Fruit fly (Drosophila melanogaster) whole organism, embryonic: ENCODE results near the gene CG9672.
A peak's percentile ranks its signal among the peaks of the same experiment; 100 is the strongest.

Experiments
- Antp ChIP-seq: fragments of 200-800 bp; sonication (Bioruptor generic); optimal IDR thresholded peaks from 3 replicates; lab custom pipeline; 2016; ENCODE audit warnings: missing biosample characterization, missing genetic modification characterization
- Atf-2 ChIP-seq: fragments of 200-800 bp; sonication (Bioruptor generic); optimal IDR thresholded peaks from 2 replicates; lab custom pipeline; 2016; ENCODE audit warnings: missing biosample characterization, missing genetic modification characterization
- CG11247 ChIP-seq: fragments of 200-800 bp; sonication (Bioruptor generic); IDR thresholded peaks from 2 replicates; pipeline ENCODE4 v1.3.6; 2022; ENCODE audit warnings: missing biosample characterization, missing genetic modification characterization
- CG11398 ChIP-seq: fragments of 200-800 bp; sonication (Bioruptor generic); optimal IDR thresholded peaks from 2 replicates; lab custom pipeline; 2016; ENCODE audit warnings: missing biosample characterization, missing genetic modification characterization
- CG12236 ChIP-seq: fragments of 200-800 bp; sonication (Bioruptor generic); optimal IDR thresholded peaks from 2 replicates; lab custom pipeline; 2016; ENCODE audit warnings: missing biosample characterization, missing genetic modification characterization
- CG12391 ChIP-seq: fragments of 200-800 bp; sonication (Bioruptor generic); optimal IDR thresholded peaks from 3 replicates; lab custom pipeline; 2018; ENCODE audit warnings: missing biosample characterization, mild to moderate bottlenecking, missing genetic modification characterization, moderate library complexity
- CG12744 ChIP-seq: fragments of 200-800 bp; sonication (Bioruptor generic); optimal IDR thresholded peaks from 2 replicates; lab custom pipeline; 2016; ENCODE audit warnings: missing biosample characterization, missing genetic modification characterization
- CG17359 ChIP-seq: fragments of 200-800 bp; sonication (Bioruptor generic); optimal IDR thresholded peaks from 3 replicates; lab custom pipeline; 2018; ENCODE audit warnings: missing biosample characterization, mild to moderate bottlenecking, missing genetic modification characterization, moderate library complexity
- CG18599 ChIP-seq: fragments of 200-800 bp; sonication (Bioruptor generic); optimal IDR thresholded peaks from 3 replicates; lab custom pipeline; 2017; ENCODE audit warnings: missing biosample characterization, missing genetic modification characterization, mild to moderate bottlenecking, moderate library complexity, missing genetic modification reagents
- CG18764 ChIP-seq: fragments of 200-800 bp; sonication (Bioruptor generic); optimal IDR thresholded peaks from 3 replicates; lab custom pipeline; 2016; ENCODE audit warnings: missing biosample characterization, missing genetic modification characterization
- CG33213 ChIP-seq: fragments of 200-800 bp; sonication (Bioruptor generic); optimal IDR thresholded peaks from 3 replicates; lab custom pipeline; 2016; ENCODE audit warnings: missing biosample characterization, missing genetic modification characterization
- CG3726 ChIP-seq: fragments of 200-800 bp; sonication (Bioruptor generic); IDR thresholded peaks from 3 replicates; pipeline ENCODE4, ENCODE4 v1.3.6; 2022; ENCODE audit warnings: missing biosample characterization, missing genetic modification characterization
- CG4707 ChIP-seq: fragments of 200-800 bp; sonication (Bioruptor generic); optimal IDR thresholded peaks from 2 replicates; lab custom pipeline; 2018; ENCODE audit warnings: missing biosample characterization, mild to moderate bottlenecking, missing genetic modification characterization, moderate library complexity
- CG5180 ChIP-seq: fragments of 200-800 bp; sonication (Bioruptor generic); optimal IDR thresholded peaks from 3 replicates; lab custom pipeline; 2017; ENCODE audit warnings: missing biosample characterization, missing genetic modification characterization, mild to moderate bottlenecking, moderate library complexity, missing genetic modification reagents
- CG8359 ChIP-seq: fragments of 200-800 bp; sonication (Bioruptor generic); optimal IDR thresholded peaks from 2 replicates; lab custom pipeline; 2017; ENCODE audit warnings: missing biosample characterization, mild to moderate bottlenecking, missing genetic modification characterization, borderline replicate concordance
- CG8388 ChIP-seq: fragments of 200-800 bp; sonication (Bioruptor generic); optimal IDR thresholded peaks from 2 replicates; lab custom pipeline; 2019; ENCODE audit warnings: missing biosample characterization, mild to moderate bottlenecking, missing genetic modification characterization, moderate library complexity
- CG9215 ChIP-seq: fragments of 200-800 bp; sonication (Bioruptor generic); IDR thresholded peaks from 2 replicates; pipeline ENCODE4 v1.3.6; 2022; ENCODE audit warnings: missing biosample characterization, missing genetic modification characterization
- CG9727 ChIP-seq: fragments of 200-800 bp; sonication (Bioruptor generic); optimal IDR thresholded peaks from 3 replicates; lab custom pipeline; 2017; ENCODE audit warnings: missing biosample characterization, mild to moderate bottlenecking, missing genetic modification characterization
- CG9797 ChIP-seq: fragments of 200-800 bp; sonication (Bioruptor generic); optimal IDR thresholded peaks from 3 replicates; lab custom pipeline; 2018; ENCODE audit warnings: missing biosample characterization, mild to moderate bottlenecking, missing genetic modification characterization
- Dek ChIP-seq: fragments of 200-800 bp; sonication (Bioruptor generic); optimal IDR thresholded peaks from 3 replicates; lab custom pipeline; 2019; ENCODE audit warnings: missing biosample characterization, mild to moderate bottlenecking, missing genetic modification characterization, moderate library complexity
- Fer1 ChIP-seq: fragments of 200-800 bp; sonication (Bioruptor generic); optimal IDR thresholded peaks from 2 replicates; lab custom pipeline; 2017; ENCODE audit warnings: missing biosample characterization, mild to moderate bottlenecking, missing genetic modification characterization
- Lim3 ChIP-seq: fragments of 200-800 bp; sonication (Bioruptor generic); IDR thresholded peaks from 2 replicates; pipeline ENCODE4 v1.3.6; 2022; ENCODE audit warnings: missing biosample characterization, missing genetic modification characterization
- NFAT ChIP-seq: fragments of 200-800 bp; sonication (Bioruptor generic); IDR thresholded peaks from 2 replicates; pipeline ENCODE4 v1.3.6; 2022; ENCODE audit warnings: missing biosample characterization, missing genetic modification characterization
- Opbp ChIP-seq: fragments of 200-800 bp; sonication (Bioruptor generic); IDR thresholded peaks from 3 replicates; pipeline ENCODE4 v1.3.6; 2022; ENCODE audit warnings: missing biosample characterization, missing genetic modification characterization; ENCODE audit not compliant: partially characterized antibody
- PHDP ChIP-seq: fragments of 200-800 bp; sonication (Bioruptor generic); optimal IDR thresholded peaks from 3 replicates; lab custom pipeline; 2018; ENCODE audit warnings: missing biosample characterization, mild to moderate bottlenecking, missing genetic modification characterization, moderate library complexity
- Ptx1 ChIP-seq: fragments of 200-800 bp; sonication (Bioruptor generic); IDR thresholded peaks from 2 replicates; pipeline ENCODE4 v1.3.6; 2022; ENCODE audit warnings: missing biosample characterization, missing genetic modification characterization
- Spps ChIP-seq: fragments of 200-800 bp; sonication (Bioruptor generic); optimal IDR thresholded peaks from 2 replicates; lab custom pipeline; 2018; ENCODE audit warnings: missing biosample characterization, mild to moderate bottlenecking, missing genetic modification characterization
- abd-A ChIP-seq: fragments of 200-800 bp; sonication (Bioruptor generic); optimal IDR thresholded peaks from 3 replicates; lab custom pipeline; 2019; ENCODE audit warnings: missing biosample characterization, mild to moderate bottlenecking, missing genetic modification characterization, moderate library complexity
- bab2 ChIP-seq: fragments of 200-800 bp; sonication (Bioruptor generic); optimal IDR thresholded peaks from 2 replicates; lab custom pipeline; 2016; ENCODE audit warnings: missing biosample characterization, missing genetic modification characterization
- bcd ChIP-seq: fragments of 200-800 bp; sonication (Bioruptor generic); optimal IDR thresholded peaks from 2 replicates; lab custom pipeline; 2017; ENCODE audit warnings: missing biosample characterization, mild to moderate bottlenecking, missing genetic modification characterization
- bsh ChIP-seq, 2 experiments: fragments of 200-800 bp; sonication (Bioruptor generic); optimal IDR thresholded peaks; 2 replicates each; lab custom pipeline; 2017 to 2018; ENCODE audit warnings: mild to moderate bottlenecking in 2 of 2, missing biosample characterization in 2 of 2, missing genetic modification characterization in 2 of 2, moderate library complexity in 1 of 2
- chif ChIP-seq, 2 experiments: fragments of 200-800 bp; sonication (Bioruptor generic); optimal IDR thresholded peaks; 3 replicates each; lab custom pipeline; 2016; ENCODE audit warnings: missing biosample characterization in 2 of 2, missing genetic modification characterization in 2 of 2
- corto ChIP-seq: fragments of 200-800 bp; sonication (Bioruptor generic); optimal IDR thresholded peaks from 2 replicates; lab custom pipeline; 2016; ENCODE audit warnings: missing biosample characterization, mild to moderate bottlenecking, missing genetic modification characterization, moderate library complexity
- crp ChIP-seq, 2 experiments: fragments of 200-800 bp; sonication (Bioruptor generic); optimal IDR thresholded peaks; 2 replicates in 1 of 2; 3 replicates in 1 of 2; lab custom pipeline; 2017; ENCODE audit warnings: missing biosample characterization in 2 of 2, missing genetic modification characterization in 2 of 2, mild to moderate bottlenecking in 1 of 2, moderate library complexity in 1 of 2
- cwo ChIP-seq: fragments of 200-800 bp; sonication (Bioruptor generic); optimal IDR thresholded peaks from 3 replicates; lab custom pipeline; 2017; ENCODE audit warnings: missing biosample characterization, missing genetic modification characterization, mild to moderate bottlenecking, moderate library complexity, missing genetic modification reagents
- ems ChIP-seq: fragments of 200-800 bp; sonication (Bioruptor generic); optimal IDR thresholded peaks from 3 replicates; lab custom pipeline; 2016; ENCODE audit warnings: missing biosample characterization, missing genetic modification characterization
- ewg ChIP-seq: fragments of 200-800 bp; sonication (Bioruptor generic); optimal IDR thresholded peaks from 3 replicates; lab custom pipeline; 2017; ENCODE audit warnings: mild to moderate bottlenecking, missing biosample characterization, missing genetic modification reagents, missing genetic modification characterization
- exex ChIP-seq: fragments of 200-800 bp; sonication (Bioruptor generic); optimal IDR thresholded peaks from 4 replicates; lab custom pipeline; 2018; ENCODE audit warnings: missing biosample characterization, mild to moderate bottlenecking, missing genetic modification characterization, moderate library complexity
- gro ChIP-seq: fragments of 200-800 bp; sonication (Bioruptor generic); optimal IDR thresholded peaks from 2 replicates; lab custom pipeline; 2016; ENCODE audit warnings: missing biosample characterization, missing genetic modification characterization
- hbn ChIP-seq: fragments of 200-800 bp; sonication (Bioruptor generic); IDR thresholded peaks from 2 replicates; pipeline ENCODE4 v1.3.6; 2022; ENCODE audit warnings: missing biosample characterization, missing genetic modification characterization; ENCODE audit not compliant: partially characterized antibody
- her ChIP-seq: fragments of 200-800 bp; sonication (Bioruptor generic); optimal IDR thresholded peaks from 2 replicates; lab custom pipeline; 2016; ENCODE audit warnings: missing biosample characterization, missing genetic modification characterization
- lab ChIP-seq: fragments of 200-800 bp; sonication (Bioruptor generic); optimal IDR thresholded peaks from 3 replicates; lab custom pipeline; 2017; ENCODE audit warnings: missing biosample characterization, missing genetic modification characterization, mild to moderate bottlenecking, moderate library complexity, missing genetic modification reagents
- mld ChIP-seq: fragments of 200-800 bp; sonication (Bioruptor generic); IDR thresholded peaks from 3 replicates; pipeline ENCODE4 v1.3.6; 2022; ENCODE audit warnings: missing biosample characterization, missing genetic modification characterization; ENCODE audit not compliant: partially characterized antibody
- pan ChIP-seq, 4 experiments: fragments of >200 bp in 3 of 4; fragments of 200-800 bp in 1 of 4; sonication (Bioruptor generic) in 1 of 4; optimal IDR thresholded peaks in 3 of 4; IDR thresholded peaks in 1 of 4; 2 replicates each; pipeline versions ENCODE4 v1.3.6 to Lab custom; 2017 to 2022; ENCODE audit warnings: missing biosample characterization in 2 of 4, missing genetic modification characterization in 2 of 4, mixed read lengths in 1 of 4
- rib ChIP-seq: fragments of 200-800 bp; sonication (Bioruptor generic); IDR thresholded peaks from 2 replicates; pipeline ENCODE4 v1.3.6; 2022; ENCODE audit warnings: missing biosample characterization, missing genetic modification characterization
- row ChIP-seq: fragments of 200-800 bp; sonication (Bioruptor generic); IDR thresholded peaks from 3 replicates; pipeline ENCODE4 v1.3.6; 2022; ENCODE audit warnings: missing biosample characterization, missing genetic modification characterization
- sug ChIP-seq: fragments of 200-800 bp; optimal IDR thresholded peaks from 2 replicates; lab custom pipeline; 2019; ENCODE audit warnings: missing biosample characterization, mild to moderate bottlenecking, missing genetic modification characterization, moderate library complexity
- trem ChIP-seq: fragments of 200-800 bp; optimal IDR thresholded peaks from 3 replicates; lab custom pipeline; 2019; ENCODE audit warnings: missing biosample characterization, mild to moderate bottlenecking, missing genetic modification characterization, moderate library complexity

CG9672 gene

DNA sequence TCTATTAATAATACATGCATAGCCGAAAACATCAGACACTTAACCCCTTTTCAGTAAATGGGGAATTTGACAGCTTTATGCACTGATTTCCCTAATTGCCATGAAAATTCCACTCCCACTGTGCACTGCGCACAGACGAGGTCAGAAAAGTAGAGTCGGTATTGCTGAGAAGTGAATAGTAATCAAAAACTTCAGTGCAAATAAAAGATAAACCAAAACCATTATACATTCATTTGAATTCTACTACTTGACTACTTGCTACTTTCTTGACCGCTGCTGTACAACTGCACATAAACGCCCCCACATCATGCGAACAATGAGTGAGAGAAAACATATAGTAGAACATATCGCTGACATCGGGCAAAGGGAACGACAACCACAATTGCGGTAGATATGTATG is 15.2 kb downstream of the CG9672 start (continued):
- TF ChIP-seq CG18764 (peak; percentile 81), CG17359 (tag; lab: Kevin White, UChicago) (peak; percentile 89), Spps (peak; percentile 71), CG12744 (peak; percentile 35), CG11247 (GFP tag; lab: Robert Waterston, UW) (peak; percentile 76), lab (peak; percentile 85), CG9797 (no peak), Lim3 (GFP tag; lab: Robert Waterston, UW) (peak; percentile 46; the same call in 1 of the 2 replicates), CG5180 (GFP tag; lab: Kevin White, UChicago) (peak; percentile 72), CG18599 (GFP tag; lab: Kevin White, UChicago) (peak; percentile 78), CG3726 (GFP tag; lab: Robert Waterston, UW) (peak; percentile 84), Ptx1 (GFP tag; lab: Robert Waterston, UW) (peak; percentile 89), abd-A (tag; lab: Kevin White, UChicago) (peak; percentile 22), NFAT (GFP tag; lab: Robert Waterston, UW) (0 out of 2 replicates have a peak, but pooled peaks have one; percentile 50), Opbp (GFP tag; lab: Robert Waterston, UW) (no peak), crp (GFP tag; optimal IDR thresholded peaks at IDR 0.05; lab: Kevin White, UChicago) (peak in 1 of 2 experiments; percentile 32), CG33213 (GFP tag; lab: Kevin White, UChicago) (peak; percentile 79), Atf-2 (GFP tag; lab: Kevin White, UChicago) (peak; percentile 69), exex (tag; lab: Kevin White, UChicago) (no peak), bab2 (GFP tag; lab: Kevin White, UChicago) (peak; percentile 89), sug (peak; percentile 51), ems (GFP tag; lab: Kevin White, UChicago) (peak; percentile 87), CG9727 (peak; percentile 75), mld (no peak), her (GFP tag; lab: Kevin White, UChicago) (peak; percentile 77), CG11398 (GFP tag; lab: Kevin White, UChicago) (peak; percentile 84), CG12391 (tag; lab: Kevin White, UChicago) (peak; percentile 87), Dek (tag; lab: Kevin White, UChicago) (peak; percentile 67), PHDP (tag; lab: Kevin White, UChicago) (peak; percentile 82), corto (no peak), gro (GFP tag; lab: Kevin White, UChicago) (peak; percentile 32), trem (peak; percentile 77), Antp (GFP tag; lab: Kevin White, UChicago) (peak; percentile 91), ewg (peak; percentile 81), CG8359 (peak; percentile 67), CG4707 (GFP tag; lab: Kevin White, UChicago) (peak; percentile 84), CG12236 (GFP tag; lab: Kevin White, UChicago) (peak; percentile 70), pan (optimal IDR thresholded peaks at IDR 0.05; lab: Kevin White, UChicago) (no peak), pan (GFP tag; optimal IDR thresholded peaks at IDR 0.05 in 1 of 2, IDR thresholded peaks at IDR 0.05 in 1 of 2) (peak in 1 of 2 experiments; percentile 88), CG8388 (GFP tag; lab: Kevin White, UChicago) (peak; percentile 90), chif (GFP tag; optimal IDR thresholded peaks at IDR 0.05; lab: Kevin White, UChicago) (peak; percentile 87 to 88), hbn (no peak), rib (peak; percentile 40; the same call in 1 of the 2 replicates), cwo (GFP tag; lab: Kevin White, UChicago) (peak; percentile 55), bcd (GFP tag; lab: Kevin White, UChicago) (peak; percentile 78), CG9215 (GFP tag; lab: Robert Waterston, UW) (peak; percentile 65), row (GFP tag; lab: Robert Waterston, UW) (peak; percentile 88), bsh (GFP tag; optimal IDR thresholded peaks at IDR 0.05; lab: Kevin White, UChicago) (peak; percentile 40 to 95), Fer1 (GFP tag; lab: Kevin White, UChicago) (peak; percentile 65)
